Worm (Caenorhabditis elegans): Measurements from ENCODE around the gene Y17G9B.8.

DNA sequence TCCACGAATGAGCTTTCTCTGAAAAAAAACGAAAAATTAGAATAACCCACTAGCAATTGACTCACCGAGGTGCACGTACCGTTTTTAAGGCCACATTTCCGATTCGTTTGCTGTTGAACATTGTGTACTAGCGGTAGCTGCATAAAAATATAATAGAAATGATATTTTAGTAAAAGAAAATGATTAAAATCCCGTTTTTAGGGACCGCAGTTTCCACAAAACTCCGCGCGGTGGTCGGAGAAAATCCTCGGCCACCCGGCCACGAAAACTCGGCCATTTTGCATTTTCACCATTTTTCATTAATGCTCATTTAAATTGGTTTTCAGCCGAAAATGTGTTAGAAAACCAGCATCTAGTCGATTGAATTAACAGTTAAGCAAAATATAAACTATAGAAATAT is 46.3 kb downstream of the Y17G9B.8 start, which contains the start of gene yars-2:
- TF ChIP-seq Y116A8C.19 (tag; optimal IDR thresholded peaks at IDR 0.05; ENCODE audit: borderline replicate concordance) (no peak), snpc-4 (tag; optimal IDR thresholded peaks at IDR 0.05) (no peak), unc-30 (tag; optimal IDR thresholded peaks at IDR 0.05) (no peak), zag-1 (tag; optimal IDR thresholded peaks at IDR 0.05) (no peak), nhr-237 (tag; optimal IDR thresholded peaks at IDR 0.05) (no peak), efl-3 (GFP tag; optimal IDR thresholded peaks at IDR 0.05) (no peak), fkh-10 (GFP tag; optimal IDR thresholded peaks at IDR 0.05) (no peak), mep-1 (tag; optimal IDR thresholded peaks at IDR 0.05) (no peak)

Data from whole organism, L1 larva.